Fruit fly (Drosophila melanogaster) whole organism, embryonic: Measurements from ENCODE around the gene CG17108.

ENCODE experiments used
- CG10267 ChIP-seq: fragments of 200-800 bp; sonication (Bioruptor generic); optimal IDR thresholded peaks from 2 replicates; lab custom pipeline; 2018; ENCODE audit warnings: missing biosample characterization, mild to moderate bottlenecking, missing genetic modification characterization, moderate library complexity
- CG10431 ChIP-seq: fragments of 200-800 bp; sonication (Bioruptor generic); optimal IDR thresholded peaks from 3 replicates; lab custom pipeline; 2018; ENCODE audit warnings: missing biosample characterization, mild to moderate bottlenecking, missing genetic modification characterization
- CG10979 ChIP-seq: fragments of 200-800 bp; sonication (Bioruptor generic); optimal IDR thresholded peaks from 2 replicates; lab custom pipeline; 2018; ENCODE audit warnings: missing biosample characterization, mild to moderate bottlenecking, missing genetic modification characterization, moderate library complexity
- CG14667 ChIP-seq: fragments of 200-800 bp; sonication (Bioruptor generic); IDR thresholded peaks from 2 replicates; pipeline ENCODE4 v1.3.6; 2022; ENCODE audit warnings: missing biosample characterization, missing genetic modification characterization
- CG14860 ChIP-seq: fragments of 200-800 bp; sonication (Bioruptor generic); IDR thresholded peaks from 3 replicates; pipeline ENCODE4 v1.3.6; 2022; ENCODE audit warnings: missing biosample characterization, missing genetic modification characterization; ENCODE audit not compliant: partially characterized antibody
- CG17385 ChIP-seq: fragments of 200-800 bp; sonication (Bioruptor generic); optimal IDR thresholded peaks from 3 replicates; lab custom pipeline; 2018; ENCODE audit warnings: missing biosample characterization, mild to moderate bottlenecking, missing genetic modification characterization
- CG17912 ChIP-seq: fragments of 200-800 bp; sonication (Bioruptor generic); optimal IDR thresholded peaks from 2 replicates; lab custom pipeline; 2018; ENCODE audit warnings: missing biosample characterization, mild to moderate bottlenecking, missing genetic modification characterization
- CG18619 ChIP-seq: fragments of 200-800 bp; sonication (Bioruptor generic); optimal IDR thresholded peaks from 3 replicates; lab custom pipeline; 2017; ENCODE audit warnings: missing biosample characterization, mild to moderate bottlenecking, missing genetic modification characterization
- CG2678 ChIP-seq: fragments of 200-800 bp; sonication (Bioruptor generic); optimal IDR thresholded peaks from 3 replicates; lab custom pipeline; 2019; ENCODE audit warnings: missing biosample characterization, mild to moderate bottlenecking, missing genetic modification characterization, moderate library complexity
- CG4404 ChIP-seq: fragments of 200-800 bp; sonication (Bioruptor generic); IDR thresholded peaks from 2 replicates; pipeline ENCODE4 v1.3.6; 2022; ENCODE audit warnings: missing biosample characterization, missing genetic modification characterization
- CG4617 ChIP-seq: fragments of 200-800 bp; sonication (Bioruptor generic); optimal IDR thresholded peaks from 3 replicates; lab custom pipeline; 2016; ENCODE audit warnings: missing biosample characterization, missing genetic modification characterization, borderline replicate concordance
- CG6683 ChIP-seq: fragments of 200-800 bp; sonication (Bioruptor generic); optimal IDR thresholded peaks from 2 replicates; lab custom pipeline; 2017; ENCODE audit warnings: missing biosample characterization, mild to moderate bottlenecking, missing genetic modification characterization, missing genetic modification reagents
- CG7963 ChIP-seq: fragments of 200-800 bp; sonication (Bioruptor generic); IDR thresholded peaks from 3 replicates; pipeline ENCODE4 v1.3.6; 2022; ENCODE audit warnings: missing biosample characterization, missing genetic modification characterization; ENCODE audit not compliant: partially characterized antibody
- CG8281 ChIP-seq: fragments of 200-800 bp; sonication (Bioruptor generic); optimal IDR thresholded peaks from 2 replicates; lab custom pipeline; 2018; ENCODE audit warnings: missing biosample characterization, mild to moderate bottlenecking, missing genetic modification characterization, moderate library complexity
- CG8924 ChIP-seq: fragments of 200-800 bp; optimal IDR thresholded peaks from 3 replicates; lab custom pipeline; 2019; ENCODE audit warnings: missing biosample characterization, mild to moderate bottlenecking, missing genetic modification characterization, moderate library complexity
- CTCF ChIP-seq: fragments of 200-800 bp; sonication (Bioruptor generic); optimal IDR thresholded peaks from 2 replicates; lab custom pipeline; 2017; ENCODE audit warnings: missing biosample characterization, mild to moderate bottlenecking, missing genetic modification characterization, moderate library complexity
- CoRest ChIP-seq: fragments of 200-800 bp; sonication (Bioruptor generic); optimal IDR thresholded peaks from 3 replicates; lab custom pipeline; 2018; ENCODE audit warnings: missing biosample characterization, mild to moderate bottlenecking, missing genetic modification characterization, moderate library complexity
- CrebB ChIP-seq: fragments of 200-800 bp; sonication (Bioruptor generic); optimal IDR thresholded peaks from 3 replicates; lab custom pipeline; 2018; ENCODE audit warnings: missing biosample characterization, mild to moderate bottlenecking, missing genetic modification characterization
- Dip3 ChIP-seq: fragments of 200-800 bp; sonication (Bioruptor generic); optimal IDR thresholded peaks from 3 replicates; lab custom pipeline; 2016; ENCODE audit warnings: missing biosample characterization, missing genetic modification characterization
- Doc2 ChIP-seq: fragments of 200-800 bp; sonication (Bioruptor generic); IDR thresholded peaks from 2 replicates; pipeline ENCODE4 v1.3.6; 2022; ENCODE audit warnings: missing biosample characterization, missing genetic modification characterization
- E2f2 ChIP-seq: fragments of 200-800 bp; sonication (Bioruptor generic); IDR thresholded peaks from 2 replicates; pipeline ENCODE4 v1.3.6; 2022; ENCODE audit warnings: missing biosample characterization, missing genetic modification characterization
- HHEX ChIP-seq: fragments of 200-800 bp; sonication (Bioruptor generic); optimal IDR thresholded peaks from 3 replicates; lab custom pipeline; 2017; ENCODE audit warnings: missing biosample characterization, mild to moderate bottlenecking, missing genetic modification characterization, missing genetic modification reagents
- HLH3B ChIP-seq: fragments of 200-800 bp; sonication (Bioruptor generic); IDR thresholded peaks from 2 replicates; pipeline ENCODE4 v1.3.6; 2022; ENCODE audit warnings: missing biosample characterization, missing genetic modification characterization
- Hey ChIP-seq: fragments of 200-800 bp; sonication (Bioruptor generic); optimal IDR thresholded peaks from 3 replicates; lab custom pipeline; 2018; ENCODE audit warnings: missing biosample characterization, mild to moderate bottlenecking, missing genetic modification characterization
- Jarid2 ChIP-seq: fragments of 200-800 bp; sonication (Bioruptor generic); optimal IDR thresholded peaks from 3 replicates; lab custom pipeline; 2017; ENCODE audit warnings: mild to moderate bottlenecking, missing biosample characterization, missing genetic modification reagents, missing genetic modification characterization
- Kr ChIP-seq: fragments of 200-800 bp; sonication (Bioruptor generic); optimal IDR thresholded peaks from 2 replicates; lab custom pipeline; 2017; ENCODE audit warnings: missing biosample characterization, mild to moderate bottlenecking, missing genetic modification characterization
- Nf-YA ChIP-seq: fragments of 200-800 bp; sonication (Bioruptor generic); IDR thresholded peaks from 2 replicates; pipeline ENCODE4 v1.3.6; 2022; ENCODE audit warnings: missing biosample characterization, missing genetic modification characterization
- Optix ChIP-seq: fragments of 200-800 bp; sonication (Bioruptor generic); IDR thresholded peaks from 3 replicates; pipeline ENCODE4 v1.3.6; 2022; ENCODE audit warnings: missing biosample characterization, missing genetic modification characterization
- al ChIP-seq: fragments of 200-800 bp; sonication (Bioruptor generic); IDR thresholded peaks from 2 replicates; pipeline ENCODE4 v1.3.6; 2022; ENCODE audit warnings: missing biosample characterization, missing genetic modification characterization
- cas ChIP-seq: fragments of 200-800 bp; sonication (Bioruptor generic); IDR thresholded peaks from 2 replicates; pipeline ENCODE4 v1.3.6; 2022; ENCODE audit warnings: missing biosample characterization, missing genetic modification characterization
- dmrt99B ChIP-seq: fragments of 200-800 bp; sonication (Bioruptor generic); optimal IDR thresholded peaks from 2 replicates; lab custom pipeline; 2018; ENCODE audit warnings: missing biosample characterization, mild to moderate bottlenecking, missing genetic modification characterization, moderate library complexity
- fd3F ChIP-seq: fragments of 200-800 bp; sonication (Bioruptor generic); optimal IDR thresholded peaks from 2 replicates; lab custom pipeline; 2018; ENCODE audit warnings: missing biosample characterization, mild to moderate bottlenecking, missing genetic modification characterization, moderate library complexity
- grau ChIP-seq: fragments of 200-800 bp; optimal IDR thresholded peaks from 3 replicates; lab custom pipeline; 2019; ENCODE audit warnings: missing biosample characterization, mild to moderate bottlenecking, missing genetic modification characterization, moderate library complexity
- gsb ChIP-seq: fragments of 200-800 bp; sonication (Bioruptor generic); IDR thresholded peaks from 2 replicates; pipeline ENCODE4 v1.3.6; 2022; ENCODE audit warnings: missing biosample characterization, missing genetic modification characterization
- h ChIP-seq: fragments of >200 bp; optimal IDR thresholded peaks from 2 replicates; lab custom pipeline; 2017
- ind ChIP-seq: fragments of 200-800 bp; sonication (Bioruptor generic); optimal IDR thresholded peaks from 3 replicates; lab custom pipeline; 2016; ENCODE audit warnings: missing biosample characterization, missing genetic modification characterization
- insv ChIP-seq, 2 experiments: fragments of 200-800 bp; sonication (Bioruptor generic); optimal IDR thresholded peaks; 3 replicates each; lab custom pipeline; 2016 to 2018; ENCODE audit warnings: missing biosample characterization in 2 of 2, missing genetic modification characterization in 2 of 2
- kah ChIP-seq: fragments of 200-800 bp; sonication (Bioruptor generic); optimal IDR thresholded peaks from 2 replicates; lab custom pipeline; 2018; ENCODE audit warnings: missing biosample characterization, mild to moderate bottlenecking, missing genetic modification characterization
- knrl ChIP-seq: fragments of 200-800 bp; sonication (Bioruptor generic); IDR thresholded peaks from 3 replicates; pipeline ENCODE4 v1.3.6; 2022; ENCODE audit warnings: missing biosample characterization, missing genetic modification characterization; ENCODE audit not compliant: partially characterized antibody
- mld ChIP-seq: fragments of 200-800 bp; sonication (Bioruptor generic); IDR thresholded peaks from 3 replicates; pipeline ENCODE4 v1.3.6; 2022; ENCODE audit warnings: missing biosample characterization, missing genetic modification characterization; ENCODE audit not compliant: partially characterized antibody
- nmo ChIP-seq: fragments of 200-800 bp; sonication (Bioruptor generic); optimal IDR thresholded peaks from 2 replicates; lab custom pipeline; 2018; ENCODE audit warnings: missing biosample characterization, mild to moderate bottlenecking, missing genetic modification characterization, moderate library complexity
- pnt ChIP-seq: fragments of 200-800 bp; sonication (Bioruptor generic); optimal IDR thresholded peaks from 3 replicates; lab custom pipeline; 2016; ENCODE audit warnings: missing biosample characterization, missing genetic modification characterization
- seq ChIP-seq: fragments of 200-800 bp; sonication (Bioruptor generic); IDR thresholded peaks from 2 replicates; pipeline ENCODE4 v1.3.6; 2022; ENCODE audit warnings: missing biosample characterization, missing genetic modification characterization
- sna ChIP-seq: fragments of 200-800 bp; sonication (Bioruptor generic); IDR thresholded peaks from 2 replicates; pipeline ENCODE4 v1.3.6; 2022; ENCODE audit warnings: missing biosample characterization, missing genetic modification characterization; ENCODE audit not compliant: partially characterized antibody
- tio ChIP-seq: fragments of 200-800 bp; sonication (Bioruptor generic); optimal IDR thresholded peaks from 2 replicates; lab custom pipeline; 2017; ENCODE audit warnings: missing biosample characterization, missing genetic modification characterization, inconsistent platforms
- tna ChIP-seq: fragments of 200-800 bp; sonication (Bioruptor generic); IDR thresholded peaks from 2 replicates; pipeline ENCODE4 v1.3.6; 2022; ENCODE audit warnings: missing biosample characterization, missing genetic modification characterization; ENCODE audit not compliant: partially characterized antibody
- unc-4 ChIP-seq: fragments of 200-800 bp; sonication (Bioruptor generic); IDR thresholded peaks from 2 replicates; pipeline ENCODE4 v1.3.6; 2022; ENCODE audit warnings: missing biosample characterization, missing genetic modification characterization; ENCODE audit not compliant: partially characterized antibody
- usp ChIP-seq: fragments of >200 bp; optimal IDR thresholded peaks from 2 replicates; lab custom pipeline; 2017; ENCODE audit warnings: missing biosample characterization, missing genetic modification characterization
- z ChIP-seq: fragments of 200-800 bp; sonication (Bioruptor generic); IDR thresholded peaks from 3 replicates; pipeline ENCODE4 v1.3.6; 2022; ENCODE audit warnings: missing biosample characterization, missing genetic modification characterization

CG17108 gene

DNA sequence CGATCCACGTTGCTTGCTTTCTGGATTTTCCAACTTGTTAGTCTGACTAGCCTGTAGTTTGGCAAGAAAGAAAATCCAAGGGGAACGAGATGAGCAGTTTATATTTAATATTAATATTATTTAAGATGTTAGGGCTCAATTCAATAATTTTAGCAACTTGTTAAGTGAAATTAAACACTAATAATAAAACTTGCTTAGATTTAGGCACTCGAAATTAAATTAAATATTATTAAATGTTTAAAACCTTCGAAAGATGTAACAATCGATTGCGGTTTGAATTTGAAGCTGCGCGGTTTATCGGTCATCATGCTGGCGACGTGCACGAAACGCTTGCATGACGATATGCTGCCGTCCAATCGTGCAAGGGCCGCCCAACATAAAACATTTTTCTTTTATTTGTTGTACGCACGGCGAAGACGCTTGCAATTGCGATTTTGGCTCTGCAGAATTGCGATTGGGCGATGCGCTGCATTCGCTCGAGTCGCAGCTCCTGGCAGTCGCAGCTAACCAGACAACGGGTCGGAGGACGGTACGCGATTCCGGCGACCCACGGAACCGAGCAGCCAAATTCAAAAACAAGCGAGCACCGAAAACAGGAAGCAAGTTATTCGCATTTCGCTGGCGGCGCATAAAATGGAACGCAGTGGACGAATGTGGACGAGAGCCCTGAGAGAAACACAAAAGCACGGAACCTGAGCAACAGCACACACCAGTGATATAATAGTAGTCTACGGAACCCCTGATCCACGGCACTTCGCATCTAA, 43.3 kb upstream of the CG17108 start, which contains the start of the genes Vha16-5 and CG12299 (continued):
- TF ChIP-seq CG17385, result peak; percentile 38
- no peak for TF ChIP-seq CG2678 (tag; lab: Kevin White, UChicago)
- TF ChIP-seq CTCF, result no peak
- peak; percentile 75 for TF ChIP-seq CG14860
- no peak for TF ChIP-seq z
- peak; percentile 44 for TF ChIP-seq HHEX (GFP tag; lab: Kevin White, UChicago)
- TF ChIP-seq CG17912 (GFP tag; lab: Kevin White, UChicago), result no peak
- TF ChIP-seq seq (GFP tag; lab: Robert Waterston, UW), result peak; percentile 34; the same call in 1 of the 2 replicates
- peak; percentile 88 for TF ChIP-seq CG4404 (GFP tag; lab: Robert Waterston, UW)
- peak; percentile 75 for TF ChIP-seq nmo
- no peak for TF ChIP-seq Jarid2 (GFP tag; lab: Kevin White, UChicago)
- no peak for TF ChIP-seq Hey (tag; lab: Kevin White, UChicago)
- TF ChIP-seq CG6683, result peak; percentile 21
- peak; percentile 73 for TF ChIP-seq gsb (GFP tag; lab: Robert Waterston, UW)
- peak; percentile 57 for TF ChIP-seq CG10267 (tag; lab: Kevin White, UChicago)
- TF ChIP-seq fd3F (GFP tag; lab: Kevin White, UChicago), result peak; percentile 32
- TF ChIP-seq Doc2 (GFP tag; lab: Robert Waterston, UW), result peak; percentile 72; the same call in 1 of the 2 replicates
- TF ChIP-seq mld (GFP tag; lab: Robert Waterston, UW), result peak; percentile 78
- TF ChIP-seq tio (GFP tag; lab: Kevin White, UChicago), result no peak
- peak; percentile 74; the same call in 1 of the 2 replicates for TF ChIP-seq Nf-YA (GFP tag; lab: Robert Waterston, UW)
- peak; percentile 63 for TF ChIP-seq CG18619 (GFP tag; lab: Kevin White, UChicago)
- peak; percentile 82 for TF ChIP-seq CG8924 (tag; lab: Kevin White, UChicago)
- no peak for TF ChIP-seq dmrt99B
- TF ChIP-seq CrebB (tag; lab: Kevin White, UChicago), result peak; percentile 20
- TF ChIP-seq sna (GFP tag; lab: Robert Waterston, UW), result peak; percentile 70
- TF ChIP-seq usp, result no peak
- peak; percentile 74 for TF ChIP-seq CoRest
- TF ChIP-seq CG7963, result peak; percentile 86
- peak; percentile 78 for TF ChIP-seq CG4617 (GFP tag; lab: Kevin White, UChicago)
- peak; percentile 75 for TF ChIP-seq cas
- TF ChIP-seq Optix (GFP tag; lab: Robert Waterston, UW), result peak; percentile 92
- TF ChIP-seq knrl (GFP tag; lab: Robert Waterston, UW), result peak; percentile 88
- TF ChIP-seq CG8281, result no peak
- no peak for TF ChIP-seq insv (GFP tag; optimal IDR thresholded peaks at IDR 0.05; lab: Kevin White, UChicago)
- TF ChIP-seq tna (GFP tag; lab: Robert Waterston, UW), result peak; percentile 84
- TF ChIP-seq h, result no peak
- TF ChIP-seq unc-4 (GFP tag; lab: Robert Waterston, UW), result peak; percentile 69
- TF ChIP-seq Dip3 (GFP tag; lab: Kevin White, UChicago), result peak; percentile 83
- peak; percentile 86 for TF ChIP-seq ind (GFP tag; lab: Kevin White, UChicago)
- peak; percentile 68 for TF ChIP-seq grau (tag; lab: Kevin White, UChicago)
- no peak for TF ChIP-seq Kr
- TF ChIP-seq CG10979 (tag; lab: Kevin White, UChicago), result peak; percentile 83
- TF ChIP-seq CG10431, result peak; percentile 22
- peak; percentile 93 for TF ChIP-seq HLH3B
- TF ChIP-seq E2f2 (GFP tag; lab: Robert Waterston, UW), result peak; percentile 94
- peak; percentile 70 for TF ChIP-seq CG14667 (GFP tag; lab: Robert Waterston, UW)
- TF ChIP-seq pnt (GFP tag; lab: Kevin White, UChicago), result peak; percentile 79
- TF ChIP-seq kah (GFP tag; lab: Kevin White, UChicago), result no peak
- TF ChIP-seq al (GFP tag; lab: Robert Waterston, UW), result peak; percentile 72
